Worm (Caenorhabditis elegans) whole organism, L1 larva: ENCODE results near the gene cit-1.2.
A peak's percentile ranks its signal among the peaks of the same experiment; 100 is the strongest.

Experiments used
- Y116A8C.19 ChIP-seq: sonication (generic microtip); optimal IDR thresholded peaks from 2 replicates; lab custom pipeline; 2016; ENCODE audit warnings: missing compliant biosample characterization, missing genetic modification characterization, borderline replicate concordance
- ama-1 ChIP-seq: fragments of 150-350 bp; optimal IDR thresholded peaks from 2 replicates; lab custom pipeline; 2014
- ceh-63 ChIP-seq: fragments of 200-800 bp; sonication (Bioruptor generic); optimal IDR thresholded peaks from 2 replicates; lab custom pipeline; 2018; ENCODE audit warnings: mild to moderate bottlenecking, missing genetic modification characterization, missing compliant biosample characterization
- dpl-1 ChIP-seq, 3 experiments: fragments of 150-350 bp in 2 of 3; sonication (generic microtip) in 1 of 3; optimal IDR thresholded peaks; 2 replicates each; lab custom pipeline; 2014 to 2017; ENCODE audit warnings: missing biosample characterization in 3 of 3, missing genetic modification characterization in 3 of 3, missing genetic modification reagents in 3 of 3
- dsc-1 ChIP-seq: sonication (generic microtip); optimal IDR thresholded peaks from 2 replicates; lab custom pipeline; 2016; ENCODE audit warnings: mild to moderate bottlenecking, missing genetic modification characterization, missing compliant biosample characterization
- efl-1 ChIP-seq, 4 experiments: fragments of 150-350 bp; optimal IDR thresholded peaks in 3 of 4; peaks in 1 of 4; 1 replicate in 1 of 4; 2 replicates in 3 of 4; lab custom pipeline; 2014; ENCODE audit warnings: missing biosample characterization in 2 of 4, missing genetic modification characterization in 2 of 4, missing genetic modification reagents in 2 of 4
- egl-13 ChIP-seq: sonication (generic microtip); optimal IDR thresholded peaks from 2 replicates; lab custom pipeline; 2016; ENCODE audit warnings: missing genotype, missing genetic modification reagents, missing genetic modification characterization, missing compliant biosample characterization
- egl-27 ChIP-seq, 2 experiments: fragments of 150-350 bp in 1 of 2; sonication (generic microtip); optimal IDR thresholded peaks; 3 replicates each; lab custom pipeline; 2017 to 2018; ENCODE audit warnings: missing biosample characterization in 2 of 2, missing genetic modification characterization in 2 of 2, missing genetic modification reagents in 2 of 2
- elt-2 ChIP-seq: sonication (generic microtip); optimal IDR thresholded peaks from 2 replicates; lab custom pipeline; 2016; ENCODE audit warnings: missing genetic modification characterization, mild to moderate bottlenecking, inconsistent platforms, missing compliant biosample characterization, missing genetic modification reagents
- ets-5 ChIP-seq: fragments of 200-800 bp; sonication (Bioruptor generic); IDR thresholded peaks from 2 replicates; pipeline ENCODE4 v1.3.6; 2022; ENCODE audit warnings: missing genetic modification characterization, missing compliant biosample characterization
- fkh-4 ChIP-seq: sonication (generic microtip); optimal IDR thresholded peaks from 2 replicates; lab custom pipeline; 2016; ENCODE audit warnings: missing compliant biosample characterization, missing genetic modification characterization, borderline replicate concordance
- fos-1 ChIP-seq: fragments of 150-350 bp; optimal IDR thresholded peaks from 2 replicates; lab custom pipeline; 2014; ENCODE audit warnings: missing biosample characterization, missing genetic modification characterization
- grh-1 ChIP-seq: fragments of 200-800 bp; sonication (Bioruptor generic); IDR thresholded peaks from 2 replicates; pipeline ENCODE4 v1.3.6; 2022; ENCODE audit warnings: missing genetic modification reagents, missing genetic modification characterization, missing compliant biosample characterization
- hlh-4 ChIP-seq: sonication (generic microtip); optimal IDR thresholded peaks from 2 replicates; lab custom pipeline; 2016; ENCODE audit warnings: mild to moderate bottlenecking, missing genetic modification characterization, missing compliant biosample characterization
- hpl-2 ChIP-seq: fragments of 150-350 bp; optimal IDR thresholded peaks from 2 replicates; lab custom pipeline; 2014; ENCODE audit warnings: missing biosample characterization, missing genetic modification reagents, missing genetic modification characterization
- isw-1 ChIP-seq: fragments of 200-800 bp; sonication (Bioruptor generic); IDR thresholded peaks from 2 replicates; pipeline ENCODE4 v1.3.6; 2022; ENCODE audit warnings: missing genetic modification characterization, missing compliant biosample characterization
- lin-13 ChIP-seq: fragments of 150-350 bp; optimal IDR thresholded peaks from 2 replicates; lab custom pipeline; 2014; ENCODE audit warnings: missing biosample characterization, missing genetic modification reagents, missing genetic modification characterization
- lin-15B ChIP-seq: fragments of 150-350 bp; sonication (generic microtip); optimal IDR thresholded peaks from 3 replicates; lab custom pipeline; 2014; ENCODE audit warnings: missing biosample characterization, missing genetic modification characterization
- lsy-2 ChIP-seq, 2 experiments: fragments of 150-350 bp; optimal IDR thresholded peaks; 2 replicates each; lab custom pipeline; 2014; ENCODE audit warnings: missing biosample characterization in 2 of 2, missing genetic modification characterization in 2 of 2
- mef-2 ChIP-seq: fragments of 150-350 bp; optimal IDR thresholded peaks from 2 replicates; lab custom pipeline; 2014; ENCODE audit warnings: missing biosample characterization, missing genetic modification characterization
- nhr-11 ChIP-seq: fragments of 150-350 bp; optimal IDR thresholded peaks from 2 replicates; lab custom pipeline; 2014; ENCODE audit warnings: missing biosample characterization, missing genetic modification characterization
- nhr-19 ChIP-seq: fragments of 200-800 bp; sonication (Bioruptor generic); conservative IDR thresholded peaks from 2 replicates; pipeline ENCODE4 v1.3.6; 2022; ENCODE audit warnings: missing genetic modification characterization, missing compliant biosample characterization
- nhr-237 ChIP-seq: fragments of 150-350 bp; optimal IDR thresholded peaks from 2 replicates; lab custom pipeline; 2014; ENCODE audit warnings: missing biosample characterization, missing genetic modification characterization
- nhr-71 ChIP-seq: sonication (generic microtip); optimal IDR thresholded peaks from 2 replicates; lab custom pipeline; 2016; ENCODE audit warnings: mild to moderate bottlenecking, missing genetic modification characterization, moderate library complexity, missing compliant biosample characterization
- nhr-77 ChIP-seq: fragments of 150-350 bp; optimal IDR thresholded peaks from 2 replicates; lab custom pipeline; 2014; ENCODE audit warnings: missing biosample characterization, missing genetic modification characterization
- pag-3 ChIP-seq: sonication (generic microtip); optimal IDR thresholded peaks from 2 replicates; lab custom pipeline; 2017; ENCODE audit warnings: missing genetic modification characterization, mild to moderate bottlenecking, missing compliant biosample characterization, antibody characterized with exemption, borderline replicate concordance; ENCODE audit not compliant: insufficient read depth
- pax-3 ChIP-seq: fragments of 200-800 bp; sonication (Bioruptor generic); optimal IDR thresholded peaks from 2 replicates; lab custom pipeline; 2018; ENCODE audit warnings: mild to moderate bottlenecking, missing genetic modification characterization, moderate library complexity, missing compliant biosample characterization
- snpc-4 ChIP-seq: fragments of 150-350 bp; optimal IDR thresholded peaks from 2 replicates; lab custom pipeline; 2014; ENCODE audit warnings: missing biosample characterization, missing genetic modification characterization
- snu-23 ChIP-seq: sonication (generic microtip); optimal IDR thresholded peaks from 2 replicates; lab custom pipeline; 2016; ENCODE audit warnings: missing genetic modification characterization, missing compliant biosample characterization
- sox-4 ChIP-seq: sonication (generic microtip); optimal IDR thresholded peaks from 2 replicates; lab custom pipeline; 2016; ENCODE audit warnings: missing genetic modification characterization, missing compliant biosample characterization
- swsn-7 ChIP-seq: sonication (generic microtip); optimal IDR thresholded peaks from 2 replicates; lab custom pipeline; 2016; ENCODE audit warnings: missing genetic modification characterization, missing compliant biosample characterization
- unc-130 ChIP-seq: fragments of 150-350 bp; optimal IDR thresholded peaks from 2 replicates; lab custom pipeline; 2017; ENCODE audit warnings: missing biosample characterization, missing genetic modification characterization, inconsistent platforms
- unc-86 ChIP-seq: sonication (generic microtip); optimal IDR thresholded peaks from 2 replicates; lab custom pipeline; 2016; ENCODE audit warnings: missing genetic modification characterization, missing compliant biosample characterization
- unc-98 ChIP-seq: fragments of 200-800 bp; sonication (Bioruptor generic); IDR thresholded peaks from 2 replicates; pipeline ENCODE4 v1.3.6; 2022; ENCODE audit warnings: missing genetic modification characterization, missing compliant biosample characterization
- xbp-1 ChIP-seq: sonication (generic microtip); optimal IDR thresholded peaks from 2 replicates; lab custom pipeline; 2016; ENCODE audit warnings: missing genetic modification characterization, missing compliant biosample characterization
- zag-1 ChIP-seq: fragments of 150-350 bp; optimal IDR thresholded peaks from 2 replicates; lab custom pipeline; 2014; ENCODE audit warnings: missing biosample characterization, missing genetic modification characterization
- ztf-11 ChIP-seq, 2 experiments: sonication (generic microtip); optimal IDR thresholded peaks; 2 replicates each; lab custom pipeline; 2016 to 2017; ENCODE audit warnings: missing genetic modification characterization in 2 of 2, missing biosample characterization in 1 of 2, missing compliant biosample characterization in 1 of 2

The cit-1.2 gene

DNA sequence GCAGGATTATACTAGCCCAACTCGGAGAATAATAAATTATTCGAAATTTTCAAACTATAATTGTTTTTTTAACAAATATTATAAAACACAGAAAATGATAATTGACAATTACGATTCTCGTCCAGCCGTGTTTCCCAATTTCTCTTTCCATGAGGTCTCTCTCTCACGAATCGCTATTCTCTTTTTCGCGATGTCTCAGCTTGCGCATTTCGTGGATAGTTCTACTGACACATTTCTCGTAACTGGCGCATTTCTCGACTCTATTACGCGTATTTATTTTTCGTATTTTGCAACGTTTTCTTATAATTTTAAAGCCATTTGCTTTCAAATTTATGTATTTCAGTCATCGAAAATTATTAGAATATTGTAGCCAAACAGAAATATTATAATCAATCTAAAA lies 33.2 kb downstream of the cit-1.2 start (continued):
- TF ChIP-seq hlh-4 (tag; lab: Kevin White, UChicago), result no peak
- TF ChIP-seq dpl-1 (GFP tag; optimal IDR thresholded peaks at IDR 0.05; lab: Kevin White, UChicago), result peak; percentile 92 to 93 (median 92)
- TF ChIP-seq nhr-19, result peak; percentile 94
- peak; percentile 96 for TF ChIP-seq xbp-1
- peak; percentile 99 for TF ChIP-seq nhr-77 (tag; lab: Kevin White, UChicago)
- peak; percentile 98 for TF ChIP-seq nhr-71 (tag; lab: Kevin White, UChicago)
- TF ChIP-seq lsy-2 (tag; optimal IDR thresholded peaks at IDR 0.05; lab: Kevin White, UChicago), result peak; percentile 96 to 98
- peak; percentile 95 for TF ChIP-seq ceh-63 (GFP tag; lab: Kevin White, UChicago)
- peak; percentile 75 for TF ChIP-seq elt-2 (tag; lab: Kevin White, UChicago)
- TF ChIP-seq Y116A8C.19 (tag; lab: Kevin White, UChicago), result peak; percentile 31
- no peak for TF ChIP-seq ets-5
- peak; percentile 69 for TF ChIP-seq mef-2
- TF ChIP-seq swsn-7 (tag; lab: Kevin White, UChicago), result peak; percentile 95
- peak; percentile 97 for TF ChIP-seq zag-1 (tag; lab: Kevin White, UChicago)
- TF ChIP-seq, all 84 proteins: peak for 70

DNA sequence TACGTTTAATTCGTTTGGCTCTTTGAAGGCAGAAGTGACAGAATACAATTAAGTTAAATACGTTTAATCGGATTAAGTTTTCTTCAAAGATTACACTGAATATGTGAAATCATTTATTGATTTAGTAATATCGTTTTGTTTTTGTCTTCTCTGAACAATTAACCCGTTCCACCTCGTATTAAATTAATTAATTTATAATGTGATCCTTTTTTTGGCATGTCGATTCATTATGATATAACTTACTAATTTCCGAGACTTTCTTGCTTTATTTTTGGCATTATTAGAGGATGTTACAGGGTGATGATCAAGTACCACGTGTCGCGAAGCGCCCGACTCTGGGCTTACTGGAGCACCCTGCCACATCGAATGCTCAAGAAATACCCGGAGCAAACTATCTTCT lies 33.6 kb downstream of the cit-1.2 start, which contains the start of gene K12H4.5:
Gene K12H4.5, plus strand, starts transcription at position 301 of the 400 bp plus-strand sequence.
- no peak for TF ChIP-seq efl-1 (optimal IDR thresholded peaks at IDR 0.05; lab: Kevin White, UChicago)
- no peak for TF ChIP-seq efl-1 (GFP tag; optimal IDR thresholded peaks at IDR 0.05 in 1 of 2; lab: Kevin White, UChicago)
- TF ChIP-seq snpc-4 (tag; lab: Kevin White, UChicago), result no peak
- no peak for TF ChIP-seq fos-1 (tag; lab: Kevin White, UChicago)
- TF ChIP-seq pag-3 (tag; lab: Kevin White, UChicago), result no peak
- TF ChIP-seq ama-1 (lab: Kevin White, UChicago), result no peak
- no peak for TF ChIP-seq pax-3 (tag; lab: Kevin White, UChicago)
- TF ChIP-seq dpl-1 (GFP tag; optimal IDR thresholded peaks at IDR 0.05; lab: Kevin White, UChicago), result no peak
- TF ChIP-seq isw-1 (GFP tag; lab: Robert Waterston, UW), result no peak

ce11 chrIII:8044717-8045116 lies 34.1 kb downstream of the cit-1.2 start, which contains the start of gene spcs-3:
Gene spcs-3, plus strand, starts transcription at chrIII:8045017.
- no peak for TF ChIP-seq ztf-11 (tag; optimal IDR thresholded peaks at IDR 0.05; lab: Kevin White, UChicago)
- no peak for TF ChIP-seq egl-27 (tag; optimal IDR thresholded peaks at IDR 0.05; lab: Kevin White, UChicago)
- TF ChIP-seq snu-23, result no peak
- TF ChIP-seq, all 84 proteins: peak for 0

ce11 chrIII:8045734-8046133 lies 35.2 kb downstream of the cit-1.2 start, which contains the start of gene K12H4.3:
Gene K12H4.3, plus strand, starts transcription at chrIII:8046034.
- TF ChIP-seq grh-1, result no peak
- no peak for TF ChIP-seq nhr-11 (tag; lab: Kevin White, UChicago)
- no peak for TF ChIP-seq sox-4 (tag; lab: Kevin White, UChicago)
- no peak for TF ChIP-seq ama-1 (lab: Kevin White, UChicago)
- no peak for TF ChIP-seq isw-1 (GFP tag; lab: Robert Waterston, UW)
- no peak for TF ChIP-seq hpl-2 (GFP tag; lab: Kevin White, UChicago)
- no peak for TF ChIP-seq unc-98
- no peak for TF ChIP-seq fkh-4 (tag; lab: Kevin White, UChicago)
- no peak for TF ChIP-seq nhr-77 (tag; lab: Kevin White, UChicago)
- no peak for TF ChIP-seq egl-27 (tag; optimal IDR thresholded peaks at IDR 0.05; lab: Kevin White, UChicago)
- TF ChIP-seq egl-13, result no peak
- TF ChIP-seq unc-130 (tag; lab: Kevin White, UChicago), result no peak
- TF ChIP-seq lin-15B (tag; lab: Kevin White, UChicago), result no peak
- no peak for TF ChIP-seq unc-86
- no peak for TF ChIP-seq dsc-1
- TF ChIP-seq elt-2 (tag; lab: Kevin White, UChicago), result no peak
- no peak for TF ChIP-seq pax-3 (tag; lab: Kevin White, UChicago)
- TF ChIP-seq nhr-237 (tag; lab: Kevin White, UChicago), result no peak
- TF ChIP-seq lin-13 (GFP tag; lab: Kevin White, UChicago), result no peak
